Fruit fly (Drosophila melanogaster) whole organism, embryonic: Measurements from ENCODE around the gene nol.

Experiments
- Blimp-1 ChIP-seq: fragments of 200-800 bp; sonication (Bioruptor generic); optimal IDR thresholded peaks from 3 replicates; lab custom pipeline; 2018; ENCODE audit warnings: missing biosample characterization, missing genetic modification characterization, mild to moderate bottlenecking, moderate library complexity, missing genetic modification reagents
- Bteb2 ChIP-seq: fragments of 200-800 bp; sonication (Bioruptor generic); optimal IDR thresholded peaks from 2 replicates; lab custom pipeline; 2016; ENCODE audit warnings: missing biosample characterization, missing genetic modification characterization
- CG12299 ChIP-seq: fragments of 200-800 bp; sonication (Bioruptor generic); optimal IDR thresholded peaks from 2 replicates; lab custom pipeline; 2018; ENCODE audit warnings: missing biosample characterization, mild to moderate bottlenecking, missing genetic modification characterization
- CG1233 ChIP-seq: fragments of 200-800 bp; sonication (Bioruptor generic); optimal IDR thresholded peaks from 4 replicates; lab custom pipeline; 2018; ENCODE audit warnings: missing biosample characterization, mild to moderate bottlenecking, missing genetic modification characterization
- CG13624 ChIP-seq: fragments of 200-800 bp; sonication (Bioruptor generic); optimal IDR thresholded peaks from 2 replicates; lab custom pipeline; 2016; ENCODE audit warnings: missing biosample characterization, missing genetic modification characterization
- CG2889 ChIP-seq: fragments of 200-800 bp; sonication (Bioruptor generic); IDR thresholded peaks from 3 replicates; pipeline ENCODE4 v1.3.6; 2022; ENCODE audit warnings: missing biosample characterization, missing genetic modification characterization
- CG33557 ChIP-seq: fragments of 200-800 bp; sonication (Bioruptor generic); optimal IDR thresholded peaks from 2 replicates; lab custom pipeline; 2019; ENCODE audit warnings: missing biosample characterization, mild to moderate bottlenecking, missing genetic modification characterization, moderate library complexity
- CG34224 ChIP-seq: fragments of 200-800 bp; sonication (Bioruptor generic); IDR thresholded peaks from 3 replicates; pipeline ENCODE4 v1.3.6; 2022; ENCODE audit warnings: missing biosample characterization, missing genetic modification characterization; ENCODE audit not compliant: partially characterized antibody
- CG34376 ChIP-seq: fragments of 200-800 bp; sonication (Bioruptor generic); optimal IDR thresholded peaks from 2 replicates; lab custom pipeline; 2018; ENCODE audit warnings: missing biosample characterization, mild to moderate bottlenecking, missing genetic modification characterization
- CG3995 ChIP-seq: fragments of 200-800 bp; sonication (Bioruptor generic); optimal IDR thresholded peaks from 3 replicates; lab custom pipeline; 2016; ENCODE audit warnings: missing biosample characterization, missing genetic modification characterization
- CG5245 ChIP-seq: fragments of 200-800 bp; sonication (Bioruptor generic); optimal IDR thresholded peaks from 3 replicates; lab custom pipeline; 2016; ENCODE audit warnings: missing biosample characterization, missing genetic modification characterization
- CG6654 ChIP-seq: fragments of 200-800 bp; sonication (Bioruptor generic); optimal IDR thresholded peaks from 2 replicates; lab custom pipeline; 2017; ENCODE audit warnings: missing biosample characterization, mild to moderate bottlenecking, missing genetic modification characterization
- CG6683 ChIP-seq: fragments of 200-800 bp; sonication (Bioruptor generic); optimal IDR thresholded peaks from 2 replicates; lab custom pipeline; 2017; ENCODE audit warnings: missing biosample characterization, mild to moderate bottlenecking, missing genetic modification characterization, missing genetic modification reagents
- CG6689 ChIP-seq: fragments of 200-800 bp; sonication (Bioruptor generic); IDR thresholded peaks from 2 replicates; pipeline ENCODE4 v1.3.6; 2022; ENCODE audit warnings: missing biosample characterization, missing genetic modification characterization
- CG7839 ChIP-seq: fragments of 200-800 bp; sonication (Bioruptor generic); optimal IDR thresholded peaks from 3 replicates; lab custom pipeline; 2018; ENCODE audit warnings: missing biosample characterization, mild to moderate bottlenecking, missing genetic modification characterization, moderate library complexity
- CG8478 ChIP-seq: fragments of >200 bp; optimal IDR thresholded peaks from 2 replicates; lab custom pipeline; 2018
- CG9797 ChIP-seq: fragments of 200-800 bp; sonication (Bioruptor generic); optimal IDR thresholded peaks from 3 replicates; lab custom pipeline; 2018; ENCODE audit warnings: missing biosample characterization, mild to moderate bottlenecking, missing genetic modification characterization
- D19B ChIP-seq: fragments of 200-800 bp; sonication (Bioruptor generic); optimal IDR thresholded peaks from 2 replicates; lab custom pipeline; 2017; ENCODE audit warnings: missing biosample characterization, mild to moderate bottlenecking, missing genetic modification characterization
- ERR ChIP-seq: fragments of 200-800 bp; sonication (Bioruptor generic); optimal IDR thresholded peaks from 2 replicates; lab custom pipeline; 2016; ENCODE audit warnings: missing biosample characterization, missing genetic modification characterization
- Elba2 ChIP-seq: fragments of 200-800 bp; sonication (Bioruptor generic); optimal IDR thresholded peaks from 3 replicates; lab custom pipeline; 2016; ENCODE audit warnings: missing biosample characterization, missing genetic modification characterization
- Ets65A ChIP-seq: fragments of 200-800 bp; sonication (Bioruptor generic); peaks from one replicate; lab custom pipeline; 2016; ENCODE audit warnings: missing biosample characterization, missing genetic modification characterization
- H2.0 ChIP-seq: fragments of 200-800 bp; sonication (Bioruptor generic); IDR thresholded peaks from 2 replicates; pipeline ENCODE4 v1.3.6; 2022; ENCODE audit warnings: missing biosample characterization, missing genetic modification characterization
- Hmr ChIP-seq: fragments of 200-800 bp; sonication (Bioruptor generic); optimal IDR thresholded peaks from 3 replicates; lab custom pipeline; 2017; ENCODE audit warnings: mild to moderate bottlenecking, missing biosample characterization, missing genetic modification reagents, missing genetic modification characterization
- Hr51 ChIP-seq, 2 experiments: fragments of 200-800 bp; sonication (Bioruptor generic); optimal IDR thresholded peaks; 2 replicates in 1 of 2; 3 replicates in 1 of 2; lab custom pipeline; 2016 to 2018; ENCODE audit warnings: missing biosample characterization in 2 of 2, missing genetic modification characterization in 2 of 2, mild to moderate bottlenecking in 1 of 2, moderate library complexity in 1 of 2
- Max ChIP-seq: fragments of 200-800 bp; sonication (Bioruptor generic); optimal IDR thresholded peaks from 2 replicates; lab custom pipeline; 2016; ENCODE audit warnings: missing biosample characterization, mild to moderate bottlenecking, missing genetic modification characterization
- Tbp ChIP-seq: fragments of >200 bp; optimal IDR thresholded peaks from 2 replicates; lab custom pipeline; 2018; ENCODE audit warnings: missing biosample characterization, missing genetic modification characterization
- ash1 ChIP-seq: fragments of 200-800 bp; sonication (Bioruptor generic); optimal IDR thresholded peaks from 2 replicates; lab custom pipeline; 2018; ENCODE audit warnings: missing biosample characterization, mild to moderate bottlenecking, missing genetic modification characterization
- az2 ChIP-seq: fragments of 200-800 bp; sonication (Bioruptor generic); optimal IDR thresholded peaks from 3 replicates; lab custom pipeline; 2016; ENCODE audit warnings: missing biosample characterization, missing genetic modification characterization
- bab2 ChIP-seq: fragments of 200-800 bp; sonication (Bioruptor generic); optimal IDR thresholded peaks from 2 replicates; lab custom pipeline; 2016; ENCODE audit warnings: missing biosample characterization, missing genetic modification characterization
- bigmax ChIP-seq: fragments of 200-800 bp; sonication (Bioruptor generic); optimal IDR thresholded peaks from 2 replicates; lab custom pipeline; 2018; ENCODE audit warnings: missing biosample characterization, mild to moderate bottlenecking, missing genetic modification characterization
- chif ChIP-seq, 2 experiments: fragments of 200-800 bp; sonication (Bioruptor generic); optimal IDR thresholded peaks; 3 replicates each; lab custom pipeline; 2016; ENCODE audit warnings: missing biosample characterization in 2 of 2, missing genetic modification characterization in 2 of 2
- emc ChIP-seq: fragments of 200-800 bp; sonication (Bioruptor generic); optimal IDR thresholded peaks from 2 replicates; lab custom pipeline; 2016; ENCODE audit warnings: missing biosample characterization, missing genetic modification characterization
- eyg ChIP-seq: fragments of 200-800 bp; sonication (Bioruptor generic); optimal IDR thresholded peaks from 3 replicates; lab custom pipeline; 2016; ENCODE audit warnings: missing biosample characterization, missing genetic modification characterization
- fru ChIP-seq: fragments of >200 bp; optimal IDR thresholded peaks from 2 replicates; lab custom pipeline; 2017
- ftz-f1 ChIP-seq: fragments of 200-800 bp; sonication (Bioruptor generic); optimal IDR thresholded peaks from 2 replicates; lab custom pipeline; 2016; ENCODE audit warnings: missing biosample characterization, missing genetic modification characterization
- grau ChIP-seq: fragments of 200-800 bp; optimal IDR thresholded peaks from 3 replicates; lab custom pipeline; 2019; ENCODE audit warnings: missing biosample characterization, mild to moderate bottlenecking, missing genetic modification characterization, moderate library complexity
- grn ChIP-seq: fragments of 200-800 bp; sonication (Bioruptor generic); optimal IDR thresholded peaks from 3 replicates; lab custom pipeline; 2017; ENCODE audit warnings: missing biosample characterization, missing genetic modification characterization
- gt ChIP-seq: fragments of 200-800 bp; sonication (Bioruptor generic); IDR thresholded peaks from 2 replicates; pipeline ENCODE4 v1.3.6; 2022; ENCODE audit warnings: missing biosample characterization, missing genetic modification characterization
- hth ChIP-seq: fragments of >200 bp; optimal IDR thresholded peaks from 2 replicates; lab custom pipeline; 2017; ENCODE audit warnings: inconsistent platforms
- jumu ChIP-seq: fragments of 200-800 bp; sonication (Bioruptor generic); optimal IDR thresholded peaks from 3 replicates; lab custom pipeline; 2016; ENCODE audit warnings: missing biosample characterization, missing genetic modification characterization
- maf-S ChIP-seq: fragments of 200-800 bp; sonication (Bioruptor generic); optimal IDR thresholded peaks from 2 replicates; lab custom pipeline; 2016; ENCODE audit warnings: missing biosample characterization, missing genetic modification characterization
- nmo ChIP-seq: fragments of 200-800 bp; sonication (Bioruptor generic); optimal IDR thresholded peaks from 2 replicates; lab custom pipeline; 2018; ENCODE audit warnings: missing biosample characterization, mild to moderate bottlenecking, missing genetic modification characterization, moderate library complexity
- psq ChIP-seq: fragments of 200-800 bp; sonication (Bioruptor generic); optimal IDR thresholded peaks from 2 replicates; lab custom pipeline; 2017; ENCODE audit warnings: missing biosample characterization, missing genetic modification characterization
- sc ChIP-seq, 3 experiments: fragments of >200 bp in 2 of 3; fragments of 200-800 bp in 1 of 3; sonication (Bioruptor generic) in 1 of 3; optimal IDR thresholded peaks; 2 replicates in 2 of 3; 3 replicates in 1 of 3; lab custom pipeline; 2017; ENCODE audit warnings: mild to moderate bottlenecking in 1 of 3, missing biosample characterization in 1 of 3, missing genetic modification characterization in 1 of 3, missing genetic modification reagents in 1 of 3
- scrt ChIP-seq: fragments of 200-800 bp; sonication (Bioruptor generic); optimal IDR thresholded peaks from 2 replicates; lab custom pipeline; 2018; ENCODE audit warnings: missing biosample characterization, mild to moderate bottlenecking, missing genetic modification characterization, moderate library complexity
- sna ChIP-seq: fragments of 200-800 bp; sonication (Bioruptor generic); IDR thresholded peaks from 2 replicates; pipeline ENCODE4 v1.3.6; 2022; ENCODE audit warnings: missing biosample characterization, missing genetic modification characterization; ENCODE audit not compliant: partially characterized antibody
- stc ChIP-seq: fragments of 200-800 bp; sonication (Bioruptor generic); IDR thresholded peaks from 2 replicates; pipeline ENCODE4 v1.3.6; 2022; ENCODE audit warnings: missing biosample characterization, missing genetic modification characterization
- toy ChIP-seq: fragments of 200-800 bp; sonication (Bioruptor generic); IDR thresholded peaks from 2 replicates; pipeline ENCODE4 v1.3.6; 2022; ENCODE audit warnings: missing biosample characterization, missing genetic modification characterization
- ttk ChIP-seq: fragments of 200-800 bp; sonication (Bioruptor generic); IDR thresholded peaks from 2 replicates; pipeline ENCODE4 v2.1.2; 2022; ENCODE audit warnings: missing biosample characterization, missing genetic modification characterization
- zfh1 ChIP-seq: fragments of 200-800 bp; sonication (Bioruptor generic); IDR thresholded peaks from 3 replicates; pipeline ENCODE4 v1.3.6; 2022; ENCODE audit warnings: missing biosample characterization, missing genetic modification characterization

Gene nol

DNA sequence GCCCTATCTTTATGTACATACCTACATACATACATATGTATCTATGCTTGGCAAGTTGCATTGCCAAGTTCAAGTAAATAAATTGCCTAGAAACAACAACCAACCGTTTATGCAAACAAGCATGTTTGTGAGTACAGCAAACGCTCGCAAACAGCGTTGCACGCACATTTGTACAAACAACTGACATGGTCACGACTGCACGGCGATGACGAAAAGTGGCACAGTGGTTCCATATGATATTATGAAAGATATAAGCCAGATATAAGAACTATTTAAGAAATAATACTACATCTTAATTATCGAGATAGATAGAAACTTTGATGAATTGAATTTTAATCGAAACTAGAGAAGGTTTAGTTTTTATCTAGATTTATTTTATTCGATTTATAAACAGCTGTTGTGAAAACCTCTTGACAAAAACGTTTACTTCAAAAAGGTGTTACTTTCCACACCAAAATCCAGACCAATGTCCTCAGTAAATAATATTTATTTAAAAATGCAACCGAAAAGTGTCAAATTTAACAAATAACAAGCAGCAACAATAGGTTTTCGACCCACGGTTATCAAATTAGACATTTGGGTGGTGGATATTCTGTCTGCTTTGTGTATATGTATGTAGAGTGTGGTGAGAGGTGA lies 40.7 kb upstream of the nol start (continued):
- TF ChIP-seq ERR: no peak
- no peak for TF ChIP-seq Tbp (GFP tag; lab: Kevin White, UChicago)
- no peak for TF ChIP-seq hth (lab: Kevin White, UChicago)
- peak; percentile 82 for TF ChIP-seq bab2 (GFP tag; lab: Kevin White, UChicago)
- TF ChIP-seq Ets65A: peak; percentile 96
- peak; percentile 21; the same call in 1 of the 2 replicates for TF ChIP-seq gt (GFP tag; lab: Robert Waterston, UW)
- TF ChIP-seq CG34376 (GFP tag; lab: Kevin White, UChicago): peak; percentile 70
- TF ChIP-seq scrt (GFP tag; lab: Kevin White, UChicago): peak; percentile 31
- TF ChIP-seq maf-S (GFP tag; lab: Kevin White, UChicago): peak; percentile 41
- TF ChIP-seq bigmax: no peak
- TF ChIP-seq nmo (GFP tag; lab: Kevin White, UChicago): peak; percentile 96
- TF ChIP-seq chif (GFP tag; optimal IDR thresholded peaks at IDR 0.05; lab: Kevin White, UChicago): peak; percentile 83
- 0 out of 3 replicates have a peak, but pooled peaks have one; percentile 37 for TF ChIP-seq CG2889 (GFP tag; lab: Robert Waterston, UW)
- no peak for TF ChIP-seq fru (lab: Kevin White, UChicago)
- no peak for TF ChIP-seq CG8478 (lab: Kevin White, UChicago)
- TF ChIP-seq sc (optimal IDR thresholded peaks at IDR 0.05; lab: Kevin White, UChicago): no peak
- peak; percentile 89 for TF ChIP-seq sc (GFP tag; optimal IDR thresholded peaks at IDR 0.05; lab: Kevin White, UChicago)
- TF ChIP-seq zfh1 (GFP tag; lab: Robert Waterston, UW): peak; percentile 88
- peak; percentile 95 for TF ChIP-seq az2 (GFP tag; lab: Kevin White, UChicago)
- TF ChIP-seq CG9797 (GFP tag; lab: Kevin White, UChicago): peak; percentile 39
- TF ChIP-seq emc (GFP tag; lab: Kevin White, UChicago): peak; percentile 46
- TF ChIP-seq psq (GFP tag; lab: Kevin White, UChicago): peak; percentile 75
- 0 out of 2 replicates have a peak, but pooled peaks have one; percentile 8 for TF ChIP-seq toy (GFP tag; lab: Robert Waterston, UW)
- peak; percentile 68 to 97 for TF ChIP-seq Hr51 (GFP tag; optimal IDR thresholded peaks at IDR 0.05; lab: Kevin White, UChicago)
- TF ChIP-seq H2.0 (GFP tag; lab: Robert Waterston, UW): peak; percentile 54
- TF ChIP-seq grau (tag; lab: Kevin White, UChicago): peak; percentile 92
- TF ChIP-seq CG13624: peak; percentile 26
- TF ChIP-seq CG12299: peak; percentile 80
- TF ChIP-seq CG1233 (GFP tag; lab: Kevin White, UChicago): peak; percentile 85
- no peak for TF ChIP-seq sna (GFP tag; lab: Robert Waterston, UW)
- TF ChIP-seq Hmr: peak; percentile 89
- peak; percentile 67 for TF ChIP-seq CG6654 (GFP tag; lab: Kevin White, UChicago)
- TF ChIP-seq Bteb2: peak; percentile 82
- peak; percentile 65 for TF ChIP-seq Elba2 (GFP tag; lab: Kevin White, UChicago)
- TF ChIP-seq stc (GFP tag; lab: Robert Waterston, UW): peak; percentile 69
- TF ChIP-seq CG34224 (GFP tag; lab: Robert Waterston, UW): no peak
- TF ChIP-seq eyg (GFP tag; lab: Kevin White, UChicago): peak; percentile 77
- peak; percentile 61 for TF ChIP-seq ash1
- TF ChIP-seq jumu: peak; percentile 68
- peak; percentile 57 for TF ChIP-seq ttk
- TF ChIP-seq CG5245 (GFP tag; lab: Kevin White, UChicago): peak; percentile 68
- TF ChIP-seq grn: peak; percentile 74
- TF ChIP-seq CG6689 (GFP tag; lab: Robert Waterston, UW): peak; percentile 90
- peak; percentile 85 for TF ChIP-seq CG33557 (GFP tag; lab: Kevin White, UChicago)
- peak; percentile 97 for TF ChIP-seq CG7839 (tag; lab: Kevin White, UChicago)
- peak; percentile 78 for TF ChIP-seq Blimp-1 (GFP tag; lab: Kevin White, UChicago)
- TF ChIP-seq ftz-f1 (GFP tag; lab: Kevin White, UChicago): no peak
- TF ChIP-seq D19B (GFP tag; lab: Kevin White, UChicago): peak; percentile 62
- no peak for TF ChIP-seq CG3995 (GFP tag; lab: Kevin White, UChicago)
- TF ChIP-seq Max: peak; percentile 93
- TF ChIP-seq CG6683: peak; percentile 82
